Fruit fly (Drosophila melanogaster) whole organism, adult: ENCODE data around the gene Tdrd3.

Source experiments
- CG11617 ChIP-seq: fragments of 200-800 bp; sonication (Bioruptor generic); optimal IDR thresholded peaks from 2 replicates; lab custom pipeline; 2017; ENCODE audit warnings: mild to moderate bottlenecking, missing biosample characterization, missing genetic modification reagents, missing genetic modification characterization
- CG12768 ChIP-seq: fragments of 200-800 bp; sonication (Bioruptor generic); optimal IDR thresholded peaks from 2 replicates; lab custom pipeline; 2017; ENCODE audit warnings: missing biosample characterization, missing genetic modification characterization, mild to moderate bottlenecking, moderate library complexity, missing genetic modification reagents
- CG14711 ChIP-seq: fragments of 200-800 bp; sonication (Bioruptor generic); optimal IDR thresholded peaks from 2 replicates; lab custom pipeline; 2018; ENCODE audit warnings: missing biosample characterization, mild to moderate bottlenecking, missing genetic modification characterization, moderate library complexity
- CG1620 ChIP-seq: fragments of 200-800 bp; sonication (Bioruptor generic); optimal IDR thresholded peaks from 2 replicates; lab custom pipeline; 2016; ENCODE audit warnings: missing biosample characterization, missing genetic modification characterization
- CG33017 ChIP-seq: fragments of 200-800 bp; sonication (Bioruptor generic); optimal IDR thresholded peaks from 2 replicates; lab custom pipeline; 2018; ENCODE audit warnings: missing biosample characterization, mild to moderate bottlenecking, missing genetic modification characterization, moderate library complexity
- CG5204 ChIP-seq: fragments of 200-800 bp; sonication (Bioruptor generic); optimal IDR thresholded peaks from 2 replicates; lab custom pipeline; 2016; ENCODE audit warnings: missing biosample characterization, missing genetic modification characterization
- CG7045 ChIP-seq: fragments of 200-800 bp; sonication (Bioruptor generic); optimal IDR thresholded peaks from 2 replicates; lab custom pipeline; 2017; ENCODE audit warnings: missing biosample characterization, mild to moderate bottlenecking, missing genetic modification characterization
- CG7101 ChIP-seq: fragments of 200-800 bp; sonication (Bioruptor generic); optimal IDR thresholded peaks from 2 replicates; lab custom pipeline; 2018; ENCODE audit warnings: missing biosample characterization, mild to moderate bottlenecking, missing genetic modification characterization, moderate library complexity
- Clk ChIP-seq: fragments of 200-800 bp; sonication (Bioruptor generic); optimal IDR thresholded peaks from 2 replicates; lab custom pipeline; 2017; ENCODE audit warnings: missing biosample characterization, missing genetic modification characterization
- Crg-1 ChIP-seq: fragments of 200-800 bp; sonication (Bioruptor generic); optimal IDR thresholded peaks from 2 replicates; lab custom pipeline; 2016; ENCODE audit warnings: missing biosample characterization, missing genetic modification characterization
- Hr96 ChIP-seq: fragments of 200-800 bp; sonication (Bioruptor generic); optimal IDR thresholded peaks from 2 replicates; lab custom pipeline; 2016; ENCODE audit warnings: missing biosample characterization, missing genetic modification characterization
- Mnt ChIP-seq: fragments of 200-800 bp; sonication (Bioruptor generic); optimal IDR thresholded peaks from 2 replicates; lab custom pipeline; 2016; ENCODE audit warnings: missing biosample characterization, mild to moderate bottlenecking, missing genetic modification characterization
- bab1 ChIP-seq: fragments of 200-800 bp; sonication (Bioruptor generic); optimal IDR thresholded peaks from 3 replicates; lab custom pipeline; 2019; ENCODE audit warnings: missing biosample characterization, mild to moderate bottlenecking, missing genetic modification characterization, moderate library complexity
- cic ChIP-seq: fragments of 200-800 bp; sonication (Bioruptor generic); optimal IDR thresholded peaks from 2 replicates; lab custom pipeline; 2017; ENCODE audit warnings: missing biosample characterization, mild to moderate bottlenecking, missing genetic modification characterization, moderate library complexity
- cnc ChIP-seq, 2 experiments: fragments of >200 bp; optimal IDR thresholded peaks; 2 replicates each; lab custom pipeline; 2017
- kay ChIP-seq: fragments of 200-800 bp; sonication (Bioruptor generic); peaks from one replicate; lab custom pipeline; 2016; ENCODE audit warnings: missing biosample characterization, missing genetic modification characterization, borderline replicate concordance
- ovo ChIP-seq: fragments of 200-800 bp; sonication (Bioruptor generic); optimal IDR thresholded peaks from 2 replicates; lab custom pipeline; 2016; ENCODE audit warnings: missing biosample characterization, missing genetic modification characterization
- pad ChIP-seq: fragments of 200-800 bp; sonication (Bioruptor generic); optimal IDR thresholded peaks from 3 replicates; lab custom pipeline; 2017; ENCODE audit warnings: missing biosample characterization, missing genetic modification characterization, mild to moderate bottlenecking, moderate library complexity, missing genetic modification reagents
- tj ChIP-seq: fragments of 200-800 bp; sonication (Bioruptor generic); optimal IDR thresholded peaks from 3 replicates; lab custom pipeline; 2017; ENCODE audit warnings: missing biosample characterization, mild to moderate bottlenecking, missing genetic modification characterization, moderate library complexity
- toe ChIP-seq: fragments of 200-800 bp; sonication (Bioruptor generic); optimal IDR thresholded peaks from 2 replicates; lab custom pipeline; 2016; ENCODE audit warnings: missing biosample characterization, missing genetic modification characterization

Gene Tdrd3

dm6 chr3L:14759097-14759795, 27.3 kb upstream of the Tdrd3 start:
- peak; percentile 73 to 80 for TF ChIP-seq cnc (optimal IDR thresholded peaks at IDR 0.05; lab: Kevin White, UChicago)
- peak; percentile 99 for TF ChIP-seq pad (GFP tag; lab: Kevin White, UChicago)
- TF ChIP-seq ovo: peak; percentile 99
- TF ChIP-seq kay: peak; percentile 99
- peak; percentile 100 for TF ChIP-seq CG7101 (tag; lab: Kevin White, UChicago)
- TF ChIP-seq Crg-1 (GFP tag; lab: Kevin White, UChicago): peak; percentile 99
- TF ChIP-seq CG7045: peak; percentile 100
- TF ChIP-seq cic (GFP tag; lab: Kevin White, UChicago): peak; percentile 97
- peak; percentile 97 for TF ChIP-seq tj (GFP tag; lab: Kevin White, UChicago)
- TF ChIP-seq CG11617 (GFP tag; lab: Kevin White, UChicago): peak; percentile 100
- peak; percentile 100 for TF ChIP-seq Clk (GFP tag; lab: Kevin White, UChicago)
- peak; percentile 100 for TF ChIP-seq CG5204
- TF ChIP-seq Mnt (GFP tag; lab: Kevin White, UChicago): peak; percentile 95
- peak; percentile 100 for TF ChIP-seq CG33017
- TF ChIP-seq CG14711 (tag; lab: Kevin White, UChicago): peak; percentile 98
- peak; percentile 100 for TF ChIP-seq toe (GFP tag; lab: Kevin White, UChicago)
- TF ChIP-seq Hr96 (GFP tag; lab: Kevin White, UChicago): peak; percentile 99
- TF ChIP-seq CG12768 (GFP tag; lab: Kevin White, UChicago): peak; percentile 100
- peak; percentile 99 for TF ChIP-seq CG1620
- peak; percentile 99 for TF ChIP-seq bab1

- TF ChIP-seq tj (GFP tag; lab: Kevin White, UChicago) (no peak), CG7101 (tag; lab: Kevin White, UChicago) (peak; percentile 58), Crg-1 (GFP tag; lab: Kevin White, UChicago) (no peak), CG5204 (peak; percentile 55), CG11617 (GFP tag; lab: Kevin White, UChicago) (no peak), ovo (no peak), kay (no peak), CG14711 (tag; lab: Kevin White, UChicago) (peak; percentile 10), CG7045 (no peak), CG1620 (no peak), bab1 (peak; percentile 58), CG33017 (peak; percentile 30), pad (GFP tag; lab: Kevin White, UChicago) (peak; percentile 87), Mnt (GFP tag; lab: Kevin White, UChicago) (peak; percentile 75), Hr96 (GFP tag; lab: Kevin White, UChicago) (no peak), toe (GFP tag; lab: Kevin White, UChicago) (no peak), CG12768 (GFP tag; lab: Kevin White, UChicago) (no peak), cic (GFP tag; lab: Kevin White, UChicago) (no peak), Clk (GFP tag; lab: Kevin White, UChicago) (no peak), cnc (optimal IDR thresholded peaks at IDR 0.05; lab: Kevin White, UChicago) (no peak)
Observed at dm6 chr3L:14759984-14760626, 26.5 kb upstream of the Tdrd3 start.

dm6 chr3L:14760949-14761348, 25.6 kb upstream of the Tdrd3 start, which contains the start of gene Trl:
Trl (minus strand) TSS chr3L:14761049.
- peak; percentile 87 for TF ChIP-seq kay
- no peak for TF ChIP-seq bab1

dm6 chr3L:14761837-14762785, 24.5 kb upstream of the Tdrd3 start, which contains the start of the genes Tsen34 and Mgat4a:
Tsen34 (minus strand) TSS chr3L:14761844.
Mgat4a (plus strand) TSS chr3L:14762028.
- TF ChIP-seq CG33017 (no peak), Crg-1 (GFP tag; lab: Kevin White, UChicago) (peak; percentile 80), CG5204 (no peak), pad (GFP tag; lab: Kevin White, UChicago) (no peak), Clk (GFP tag; lab: Kevin White, UChicago) (no peak), cic (GFP tag; lab: Kevin White, UChicago) (peak; percentile 72), CG12768 (GFP tag; lab: Kevin White, UChicago) (peak; percentile 70), CG7045 (peak; percentile 68), Hr96 (GFP tag; lab: Kevin White, UChicago) (no peak), CG7101 (tag; lab: Kevin White, UChicago) (peak; percentile 7), CG14711 (tag; lab: Kevin White, UChicago) (peak; percentile 16), bab1 (peak; percentile 65), Mnt (GFP tag; lab: Kevin White, UChicago) (peak; percentile 38), CG11617 (GFP tag; lab: Kevin White, UChicago) (peak; percentile 32), CG1620 (peak; percentile 54), kay (no peak), toe (GFP tag; lab: Kevin White, UChicago) (no peak), cnc (optimal IDR thresholded peaks at IDR 0.05; lab: Kevin White, UChicago) (no peak), tj (GFP tag; lab: Kevin White, UChicago) (no peak), ovo (peak; percentile 38)

dm6 chr3L:14769183-14769582, 17.4 kb upstream of the Tdrd3 start, which contains the start of gene Mgat4b:
Mgat4b (minus strand) TSS chr3L:14769283.
- TF ChIP-seq pad (GFP tag; lab: Kevin White, UChicago) (no peak), ovo (no peak), Hr96 (GFP tag; lab: Kevin White, UChicago) (no peak), cnc (optimal IDR thresholded peaks at IDR 0.05; lab: Kevin White, UChicago) (no peak), CG14711 (tag; lab: Kevin White, UChicago) (no peak), CG33017 (no peak), Crg-1 (GFP tag; lab: Kevin White, UChicago) (no peak), CG11617 (GFP tag; lab: Kevin White, UChicago) (no peak), CG7101 (tag; lab: Kevin White, UChicago) (no peak), CG1620 (no peak), toe (GFP tag; lab: Kevin White, UChicago) (no peak)
